Worm (Caenorhabditis elegans) whole organism, young adult: Measurements from ENCODE around the gene T02D1.7.

ENCODE experiments used
- B0019.2 ChIP-seq: fragments of 200-800 bp; sonication (Bioruptor generic); conservative IDR thresholded peaks from 2 replicates; pipeline ENCODE4 v1.3.6; 2022; ENCODE audit warnings: missing genetic modification reagents, missing genetic modification characterization, missing compliant biosample characterization
- F10E7.11 ChIP-seq: sonication (generic microtip); optimal IDR thresholded peaks from 2 replicates; lab custom pipeline; 2017; ENCODE audit warnings: mild to moderate bottlenecking, missing genetic modification characterization, moderate library complexity, missing compliant biosample characterization
- F37B4.10 ChIP-seq: fragments of 200-800 bp; sonication (Bioruptor generic); IDR thresholded peaks from 2 replicates; pipeline ENCODE4 v1.3.6; 2022; ENCODE audit warnings: missing genetic modification characterization, missing compliant biosample characterization
- F57A8.1 ChIP-seq: fragments of 200-800 bp; sonication (Bioruptor generic); optimal IDR thresholded peaks from 2 replicates; lab custom pipeline; 2018; ENCODE audit warnings: mild to moderate bottlenecking, missing genetic modification characterization, moderate library complexity, missing compliant biosample characterization
- K12H6.12 ChIP-seq: fragments of 200-800 bp; sonication (Bioruptor generic); optimal IDR thresholded peaks from 2 replicates; lab custom pipeline; 2018; ENCODE audit warnings: mild to moderate bottlenecking, missing genetic modification characterization, missing compliant biosample characterization
- Y67H2A.10 ChIP-seq: fragments of 200-800 bp; sonication (Bioruptor generic); conservative IDR thresholded peaks from 2 replicates; pipeline ENCODE4 v1.3.6; 2022; ENCODE audit warnings: missing genetic modification reagents, missing genetic modification characterization, missing compliant biosample characterization
- akir-1 ChIP-seq: fragments of 200-800 bp; sonication (Bioruptor generic); optimal IDR thresholded peaks from 2 replicates; lab custom pipeline; 2018; ENCODE audit warnings: mild to moderate bottlenecking, missing genetic modification characterization, moderate library complexity, missing compliant biosample characterization
- athp-1 ChIP-seq: sonication (generic microtip); optimal IDR thresholded peaks from 2 replicates; lab custom pipeline; 2017; ENCODE audit warnings: mild to moderate bottlenecking, missing genetic modification characterization, missing compliant biosample characterization
- bed-2 ChIP-seq: fragments of 200-800 bp; sonication (Bioruptor generic); IDR thresholded peaks from 2 replicates; pipeline ENCODE4 v1.3.6; 2022; ENCODE audit warnings: missing genetic modification reagents, missing genetic modification characterization, missing compliant biosample characterization
- ccch-3 ChIP-seq: fragments of 200-800 bp; sonication (Bioruptor generic); optimal IDR thresholded peaks from 2 replicates; lab custom pipeline; 2018; ENCODE audit warnings: mild to moderate bottlenecking, missing genetic modification characterization, missing compliant biosample characterization
- cebp-1 ChIP-seq, 2 experiments: fragments of 200-800 bp in 1 of 2; sonication (Bioruptor generic) in 1 of 2; sonication (generic microtip) in 1 of 2; IDR thresholded peaks in 1 of 2; optimal IDR thresholded peaks in 1 of 2; 2 replicates each; pipeline versions ENCODE4 v1.3.6 to Lab custom; 2017 to 2022; ENCODE audit warnings: missing compliant biosample characterization in 2 of 2, missing genetic modification characterization in 2 of 2, mild to moderate bottlenecking in 1 of 2, missing genetic modification reagents in 1 of 2, moderate library complexity in 1 of 2
- ceh-40 ChIP-seq: fragments of 200-800 bp; sonication (Bioruptor generic); IDR thresholded peaks from 2 replicates; pipeline ENCODE4 v1.3.6; 2022; ENCODE audit warnings: missing genetic modification characterization, missing compliant biosample characterization
- chd-7 ChIP-seq: sonication (generic microtip); optimal IDR thresholded peaks from 2 replicates; lab custom pipeline; 2016; ENCODE audit warnings: mild to moderate bottlenecking, missing genetic modification characterization, moderate library complexity, missing compliant biosample characterization
- die-1 ChIP-seq: sonication (generic microtip); optimal IDR thresholded peaks from 2 replicates; lab custom pipeline; 2016; ENCODE audit warnings: missing genotype, mild to moderate bottlenecking, missing genetic modification characterization, missing compliant biosample characterization
- dox-1 ChIP-seq: fragments of 200-800 bp; sonication (Bioruptor generic); IDR thresholded peaks from 2 replicates; pipeline ENCODE4 v1.3.6; 2022; ENCODE audit warnings: missing genetic modification reagents, missing genetic modification characterization, missing compliant biosample characterization
- egl-44 ChIP-seq: fragments of 200-800 bp; sonication (Bioruptor generic); IDR thresholded peaks from 2 replicates; pipeline ENCODE4 v1.3.6; 2022; ENCODE audit warnings: missing genetic modification reagents, missing genetic modification characterization, missing compliant biosample characterization
- hrde-1 ChIP-seq: sonication (generic microtip); optimal IDR thresholded peaks from 2 replicates; lab custom pipeline; 2016; ENCODE audit warnings: missing genetic modification characterization, mild to moderate bottlenecking, missing compliant biosample characterization, moderate library complexity, missing genotype, missing genetic modification reagents, borderline replicate concordance
- lin-54 ChIP-seq: fragments of 200-800 bp; sonication (Bioruptor generic); optimal IDR thresholded peaks from 2 replicates; lab custom pipeline; 2018; ENCODE audit warnings: mild to moderate bottlenecking, missing genetic modification characterization, missing compliant biosample characterization
- lsy-27 ChIP-seq: sonication (generic microtip); optimal IDR thresholded peaks from 2 replicates; lab custom pipeline; 2017; ENCODE audit warnings: missing genetic modification characterization, mild to moderate bottlenecking, missing compliant biosample characterization, antibody characterized with exemption, missing genotype, borderline replicate concordance; ENCODE audit not compliant: insufficient read depth
- madf-3 ChIP-seq: fragments of 200-800 bp; sonication (Bioruptor generic); IDR thresholded peaks from 2 replicates; pipeline ENCODE4 v1.3.6; 2022; ENCODE audit warnings: missing genetic modification reagents, missing genetic modification characterization, missing compliant biosample characterization
- madf-8 ChIP-seq: fragments of 200-800 bp; sonication (Bioruptor generic); conservative IDR thresholded peaks from 2 replicates; pipeline ENCODE4 v1.3.6; 2022; ENCODE audit warnings: missing genetic modification reagents, missing genetic modification characterization, missing compliant biosample characterization
- nfya-1 ChIP-seq: sonication (generic microtip); optimal IDR thresholded peaks from 2 replicates; lab custom pipeline; 2017; ENCODE audit warnings: antibody characterized with exemption, missing compliant biosample characterization, missing genetic modification characterization, borderline replicate concordance; ENCODE audit not compliant: insufficient read depth
- nfyb-1 ChIP-seq: fragments of 200-800 bp; sonication (Bioruptor generic); IDR thresholded peaks from 2 replicates; pipeline ENCODE4 v1.3.6; 2022; ENCODE audit warnings: missing genetic modification reagents, missing genetic modification characterization, missing compliant biosample characterization
- rcor-1 ChIP-seq: fragments of 200-800 bp; sonication (Bioruptor generic); IDR thresholded peaks from 2 replicates; pipeline ENCODE4 v1.3.6; 2022; ENCODE audit warnings: missing genetic modification reagents, missing genetic modification characterization, missing compliant biosample characterization
- repo-1 ChIP-seq: sonication (generic microtip); optimal IDR thresholded peaks from 2 replicates; lab custom pipeline; 2017; ENCODE audit warnings: mild to moderate bottlenecking, missing genetic modification characterization, missing compliant biosample characterization
- sdz-38 ChIP-seq: sonication (generic microtip); optimal IDR thresholded peaks from 2 replicates; lab custom pipeline; 2016; ENCODE audit warnings: missing genotype, missing genetic modification characterization, missing compliant biosample characterization
- sea-2 ChIP-seq: fragments of 200-800 bp; sonication (Bioruptor generic); IDR thresholded peaks from 2 replicates; pipeline ENCODE4 v1.3.6; 2022; ENCODE audit warnings: missing genetic modification characterization, missing compliant biosample characterization
- tbx-9 ChIP-seq: sonication (generic microtip); optimal IDR thresholded peaks from 2 replicates; lab custom pipeline; 2016; ENCODE audit warnings: borderline replicate concordance, missing genetic modification characterization, inconsistent platforms, missing compliant biosample characterization
- zfh-2 ChIP-seq: fragments of 200-800 bp; sonication (Bioruptor generic); conservative IDR thresholded peaks from 2 replicates; pipeline ENCODE4 v1.3.6; 2022; ENCODE audit warnings: missing genetic modification reagents, missing genetic modification characterization, missing compliant biosample characterization
- ztf-26 ChIP-seq: sonication (generic microtip); optimal IDR thresholded peaks from 2 replicates; lab custom pipeline; 2017; ENCODE audit warnings: missing genetic modification characterization, missing compliant biosample characterization
- ztf-3 ChIP-seq: fragments of 200-800 bp; sonication (Bioruptor generic); optimal IDR thresholded peaks from 2 replicates; lab custom pipeline; 2018; ENCODE audit warnings: mild to moderate bottlenecking, missing genetic modification characterization, missing compliant biosample characterization

T02D1.7 gene

DNA sequence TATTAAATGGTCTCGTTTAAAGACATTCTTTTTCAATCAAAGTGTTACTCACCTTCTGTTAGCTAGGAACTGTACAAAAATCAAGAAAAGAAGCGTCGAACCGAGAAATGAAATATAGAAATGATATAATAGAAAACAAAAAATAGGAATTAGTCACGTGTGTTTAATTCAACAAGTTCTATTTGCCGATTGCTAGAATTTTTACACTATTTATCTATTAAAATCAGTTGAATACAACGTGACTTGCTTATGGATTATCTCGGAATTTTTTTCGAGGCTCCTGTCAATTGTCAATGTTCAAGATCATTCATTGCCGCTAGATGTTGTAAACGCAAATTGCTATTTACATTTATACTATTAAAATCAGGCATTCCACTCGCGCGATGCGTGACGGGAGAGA, 39.6 kb downstream of the T02D1.7 start, which contains the start of gene zipt-17:
Gene zipt-17 (minus strand): TSS at position 101 of the 400 bp plus-strand sequence.
- TF ChIP-seq akir-1 (GFP tag; lab: Kevin White, UChicago): no peak
- no peak for TF ChIP-seq F57A8.1 (GFP tag; lab: Kevin White, UChicago)
- no peak for TF ChIP-seq die-1
- TF ChIP-seq athp-1: no peak
- no peak for TF ChIP-seq nfyb-1 (GFP tag; lab: Robert Waterston, UW)
- TF ChIP-seq ccch-3 (GFP tag; lab: Kevin White, UChicago): no peak
- TF ChIP-seq lsy-27 (tag; lab: Kevin White, UChicago): no peak
- TF ChIP-seq lin-54: no peak
- no peak for TF ChIP-seq F10E7.11 (tag; lab: Kevin White, UChicago)
- TF ChIP-seq ztf-26: no peak
- TF ChIP-seq cebp-1 (GFP tag; IDR thresholded peaks at IDR 0.05; lab: Robert Waterston, UW): no peak
- TF ChIP-seq cebp-1 (tag; optimal IDR thresholded peaks at IDR 0.05; lab: Kevin White, UChicago): no peak
- no peak for TF ChIP-seq hrde-1 (tag; lab: Kevin White, UChicago)
- no peak for TF ChIP-seq ceh-40 (GFP tag; lab: Robert Waterston, UW)
- no peak for TF ChIP-seq chd-7 (tag; lab: Kevin White, UChicago)
- TF ChIP-seq madf-3 (GFP tag; lab: Robert Waterston, UW): no peak
- TF ChIP-seq tbx-9: no peak
- TF ChIP-seq Y67H2A.10: no peak
- TF ChIP-seq egl-44: no peak
- TF ChIP-seq F37B4.10 (GFP tag; lab: Robert Waterston, UW): no peak

- TF ChIP-seq dox-1 (GFP tag; lab: Robert Waterston, UW) (no peak), bed-2 (GFP tag; lab: Robert Waterston, UW) (no peak), B0019.2 (GFP tag; lab: Robert Waterston, UW) (no peak), sdz-38 (tag; lab: Kevin White, UChicago) (no peak), ztf-3 (GFP tag; lab: Kevin White, UChicago) (no peak), zfh-2 (GFP tag; lab: Robert Waterston, UW) (no peak), nfya-1 (no peak), repo-1 (tag; lab: Kevin White, UChicago) (no peak), K12H6.12 (no peak), madf-8 (GFP tag; lab: Robert Waterston, UW) (no peak), nfyb-1 (GFP tag; lab: Robert Waterston, UW) (no peak), madf-3 (GFP tag; lab: Robert Waterston, UW) (no peak), rcor-1 (GFP tag; lab: Robert Waterston, UW) (no peak), sea-2 (GFP tag; lab: Robert Waterston, UW) (no peak), F10E7.11 (tag; lab: Kevin White, UChicago) (no peak)
Observed at ce11 chrIV:17361143-17361542, 45.8 kb downstream of the T02D1.7 start, which contains the start of gene clec-202. clec-202 (plus strand) TSS chrIV:17361443.
